Fruit fly (Drosophila melanogaster): ENCODE results near the gene TP53INP.

- TF ChIP-seq D1 (tag; optimal IDR thresholded peaks at IDR 0.05) (no peak), CG34367 (tag; optimal IDR thresholded peaks at IDR 0.05) (no peak), CG8301 (tag; optimal IDR thresholded peaks at IDR 0.05) (no peak), CG9948 (tag; optimal IDR thresholded peaks at IDR 0.05) (no peak), gl (tag; optimal IDR thresholded peaks at IDR 0.05) (no peak), CG32121 (GFP tag; IDR thresholded peaks at IDR 0.05) (no peak), fd96Ca (GFP tag; IDR thresholded peaks at IDR 0.05) (no peak), CG17806 (tag; optimal IDR thresholded peaks at IDR 0.05) (no peak), EcR (GFP tag; optimal IDR thresholded peaks at IDR 0.05) (no peak)
Measured at dm6 chr3L:4365197-4365596, 41.5 kb upstream of the TP53INP start, which contains the start of gene CG33514.

Data from whole organism, pupa.